Worm (Caenorhabditis elegans) whole organism, early embryonic: ENCODE results near the gene F01F1.14.

Source experiments
- B0310.2 ChIP-seq: sonication (generic microtip); optimal IDR thresholded peaks from 2 replicates; lab custom pipeline; 2016; ENCODE audit warnings: mild to moderate bottlenecking, missing genetic modification characterization, missing compliant biosample characterization
- F13C5.2 ChIP-seq: sonication (generic microtip); optimal IDR thresholded peaks from 2 replicates; lab custom pipeline; 2017; ENCODE audit warnings: mild to moderate bottlenecking, missing genetic modification characterization, inconsistent platforms, missing compliant biosample characterization
- aly-1 ChIP-seq: sonication (generic microtip); optimal IDR thresholded peaks from 2 replicates; lab custom pipeline; 2016; ENCODE audit warnings: missing genetic modification characterization, missing compliant biosample characterization
- ama-1 ChIP-seq: fragments of 150-350 bp; optimal IDR thresholded peaks from 2 replicates; lab custom pipeline; 2014
- ceh-13 ChIP-seq: fragments of 200-800 bp; sonication (Bioruptor generic); optimal IDR thresholded peaks from 2 replicates; lab custom pipeline; 2018; ENCODE audit warnings: mild to moderate bottlenecking, missing genetic modification characterization, missing compliant biosample characterization
- ceh-36 ChIP-seq: sonication (generic microtip); optimal IDR thresholded peaks from 2 replicates; lab custom pipeline; 2016; ENCODE audit warnings: missing genetic modification characterization, inconsistent platforms, missing compliant biosample characterization
- ets-7 ChIP-seq: sonication (generic microtip); optimal IDR thresholded peaks from 2 replicates; lab custom pipeline; 2016; ENCODE audit warnings: missing genotype, missing genetic modification characterization, missing compliant biosample characterization
- flt-1 ChIP-seq: fragments of 200-800 bp; sonication (Bioruptor generic); IDR thresholded peaks from 2 replicates; pipeline ENCODE4 v1.3.6; 2022; ENCODE audit warnings: missing genetic modification characterization, missing compliant biosample characterization
- hmbx-1 ChIP-seq: sonication (generic microtip); optimal IDR thresholded peaks from 2 replicates; lab custom pipeline; 2016; ENCODE audit warnings: mild to moderate bottlenecking, missing genetic modification characterization, missing compliant biosample characterization
- hmg-4 ChIP-seq: fragments of 200-800 bp; sonication (Bioruptor generic); optimal IDR thresholded peaks from 2 replicates; lab custom pipeline; 2018; ENCODE audit warnings: mild to moderate bottlenecking, missing genetic modification characterization, missing compliant biosample characterization
- hnd-1 ChIP-seq: sonication (generic microtip); optimal IDR thresholded peaks from 2 replicates; lab custom pipeline; 2016; ENCODE audit warnings: missing genetic modification characterization, missing compliant biosample characterization
- pes-1 ChIP-seq: fragments of 200-800 bp; sonication (Bioruptor generic); IDR thresholded peaks from 2 replicates; pipeline ENCODE4 v1.3.6; 2022; ENCODE audit warnings: missing genetic modification reagents, missing genetic modification characterization, missing compliant biosample characterization
- scrt-1 ChIP-seq: fragments of 200-800 bp; sonication (Bioruptor generic); IDR thresholded peaks from 2 replicates; pipeline ENCODE4 v1.3.6; 2022; ENCODE audit warnings: missing genetic modification characterization, missing compliant biosample characterization
- sea-1 ChIP-seq: fragments of 200-800 bp; sonication (Bioruptor generic); conservative IDR thresholded peaks from 2 replicates; pipeline ENCODE4 v1.3.6; 2022; ENCODE audit warnings: missing genetic modification characterization, missing compliant biosample characterization
- tbx-11 ChIP-seq: fragments of 200-800 bp; sonication (Bioruptor generic); IDR thresholded peaks from 2 replicates; pipeline ENCODE4 v1.3.6; 2022; ENCODE audit warnings: missing genetic modification characterization, missing compliant biosample characterization
- tbx-37 ChIP-seq: fragments of 200-800 bp; sonication (Bioruptor generic); conservative IDR thresholded peaks from 2 replicates; pipeline ENCODE4 v1.3.6; 2022; ENCODE audit warnings: missing genetic modification reagents, missing genetic modification characterization, missing compliant biosample characterization
- tra-4 ChIP-seq: sonication (generic microtip); optimal IDR thresholded peaks from 2 replicates; lab custom pipeline; 2017; ENCODE audit warnings: missing genetic modification characterization, missing compliant biosample characterization

Gene F01F1.14

ce11 chrIII:5882823-5883222, at the start of gene F01F1.14:
F01F1.14 (minus strand) TSS chrIII:5882923.
- TF ChIP-seq hmbx-1 (tag; lab: Kevin White, UChicago), result no peak
- no peak for TF ChIP-seq F13C5.2 (tag; lab: Kevin White, UChicago)
- TF ChIP-seq pes-1 (GFP tag; lab: Robert Waterston, UW), result no peak

ce11 chrIII:5931433-5931994, 48.8 kb upstream of the F01F1.14 start, which contains the start of gene EGAP1.5:
EGAP1.5 (plus strand) TSS chrIII:5931721.
- TF ChIP-seq hnd-1, result no peak
- no peak for TF ChIP-seq ama-1
- no peak for TF ChIP-seq hmg-4 (GFP tag; lab: Kevin White, UChicago)
- TF ChIP-seq ets-7, result no peak
- no peak for TF ChIP-seq pes-1 (GFP tag; lab: Robert Waterston, UW)
- no peak for TF ChIP-seq sea-1 (GFP tag; lab: Robert Waterston, UW)
- TF ChIP-seq hmbx-1 (tag; lab: Kevin White, UChicago), result no peak
- TF ChIP-seq ceh-36, result no peak
- TF ChIP-seq tbx-11 (GFP tag; lab: Robert Waterston, UW), result no peak
- no peak for TF ChIP-seq tbx-37 (GFP tag; lab: Robert Waterston, UW)
- TF ChIP-seq F13C5.2 (tag; lab: Kevin White, UChicago), result no peak
- TF ChIP-seq ceh-13, result no peak
- TF ChIP-seq scrt-1 (GFP tag; lab: Robert Waterston, UW), result no peak
- TF ChIP-seq aly-1 (tag; lab: Kevin White, UChicago), result no peak

DNA sequence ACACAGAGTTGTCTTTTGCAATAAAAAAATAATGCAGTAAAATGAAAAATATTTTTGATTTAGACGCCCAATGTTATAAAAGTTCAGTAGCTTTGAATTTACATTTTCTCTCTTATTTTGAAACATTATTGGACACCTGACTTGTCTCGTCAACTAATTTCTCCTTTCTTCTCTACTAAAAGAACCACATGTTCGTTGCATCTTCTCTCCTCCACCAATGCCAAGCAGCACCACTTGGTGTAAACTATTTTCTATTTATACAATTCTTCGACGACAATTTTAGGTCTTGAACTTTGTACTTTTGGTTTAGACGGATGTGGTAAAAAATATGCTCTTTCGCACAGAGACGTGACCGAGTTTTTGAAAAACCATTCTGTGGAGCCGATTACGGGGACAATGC, 47.9 kb upstream of the F01F1.14 start:
- TF ChIP-seq tra-4 (tag; lab: Kevin White, UChicago) (no peak), tbx-37 (GFP tag; lab: Robert Waterston, UW) (no peak), ceh-13 (no peak), tbx-11 (GFP tag; lab: Robert Waterston, UW) (no peak), hmg-4 (GFP tag; lab: Kevin White, UChicago) (no peak), ama-1 (no peak), flt-1 (GFP tag; lab: Robert Waterston, UW) (no peak), sea-1 (GFP tag; lab: Robert Waterston, UW) (no peak), pes-1 (GFP tag; lab: Robert Waterston, UW) (no peak), F13C5.2 (tag; lab: Kevin White, UChicago) (no peak), hmbx-1 (tag; lab: Kevin White, UChicago) (no peak), ceh-36 (no peak)

- no peak for TF ChIP-seq pes-1 (GFP tag; lab: Robert Waterston, UW)
- TF ChIP-seq hnd-1, result no peak
- TF ChIP-seq F13C5.2 (tag; lab: Kevin White, UChicago), result no peak
- TF ChIP-seq hmbx-1 (tag; lab: Kevin White, UChicago), result no peak
- TF ChIP-seq aly-1 (tag; lab: Kevin White, UChicago), result no peak
- TF ChIP-seq B0310.2 (tag; lab: Kevin White, UChicago), result no peak
- no peak for TF ChIP-seq tra-4 (tag; lab: Kevin White, UChicago)
Observed at ce11 chrIII:5925724-5926123, 43.0 kb upstream of the F01F1.14 start, which contains the start of the genes dnc-2 and bcl-7. dnc-2 (minus strand) TSS chrIII:5925756. bcl-7 (plus strand) TSS chrIII:5926086.

ce11 chrIII:5922236-5922635, 39.5 kb upstream of the F01F1.14 start:
- no peak for TF ChIP-seq tra-4 (tag; lab: Kevin White, UChicago)
- TF ChIP-seq F13C5.2 (tag; lab: Kevin White, UChicago), result no peak
- no peak for TF ChIP-seq flt-1 (GFP tag; lab: Robert Waterston, UW)
- TF ChIP-seq aly-1 (tag; lab: Kevin White, UChicago), result no peak
- TF ChIP-seq ama-1, result no peak
- TF ChIP-seq hnd-1, result no peak
- no peak for TF ChIP-seq ets-7
- no peak for TF ChIP-seq hmg-4 (GFP tag; lab: Kevin White, UChicago)
- no peak for TF ChIP-seq pes-1 (GFP tag; lab: Robert Waterston, UW)
- TF ChIP-seq scrt-1 (GFP tag; lab: Robert Waterston, UW), result no peak
- TF ChIP-seq hmbx-1 (tag; lab: Kevin White, UChicago), result no peak
- no peak for TF ChIP-seq ceh-36
- no peak for TF ChIP-seq sea-1 (GFP tag; lab: Robert Waterston, UW)
- no peak for TF ChIP-seq tbx-11 (GFP tag; lab: Robert Waterston, UW)

DNA sequence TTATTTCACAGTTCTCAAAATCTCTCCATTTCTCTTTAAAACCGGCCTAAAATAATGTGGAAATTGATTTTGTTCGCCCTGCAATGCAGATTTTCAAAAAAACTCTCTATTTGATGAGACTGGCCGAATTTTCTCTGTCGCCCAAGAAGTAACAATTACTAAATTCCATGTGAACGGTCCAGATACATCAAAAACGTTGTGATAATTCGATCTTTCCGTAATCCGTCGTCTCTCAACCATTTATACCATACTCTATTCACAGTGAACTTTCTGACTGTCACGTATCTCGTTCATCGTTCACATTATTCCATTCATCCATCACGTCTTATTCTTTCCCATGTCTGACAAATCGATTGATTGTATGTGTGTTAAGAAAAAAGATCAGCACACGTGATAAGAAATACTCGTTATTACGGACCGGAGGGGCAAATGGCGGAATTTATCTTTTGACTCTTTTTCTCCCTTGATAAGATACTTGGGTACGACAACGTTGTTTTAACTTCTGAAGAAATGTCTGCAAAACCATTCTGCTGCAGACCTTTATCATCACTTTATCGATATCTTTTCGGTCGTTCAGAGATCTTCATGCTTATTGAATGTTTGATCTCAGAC, 38.5 kb upstream of the F01F1.14 start:
- no peak for TF ChIP-seq hmg-4 (GFP tag; lab: Kevin White, UChicago)
- TF ChIP-seq hnd-1, result no peak
- no peak for TF ChIP-seq aly-1 (tag; lab: Kevin White, UChicago)
- TF ChIP-seq tra-4 (tag; lab: Kevin White, UChicago), result no peak
- no peak for TF ChIP-seq pes-1 (GFP tag; lab: Robert Waterston, UW)
- no peak for TF ChIP-seq ceh-36
- no peak for TF ChIP-seq ceh-13
- TF ChIP-seq sea-1 (GFP tag; lab: Robert Waterston, UW), result no peak
- no peak for TF ChIP-seq F13C5.2 (tag; lab: Kevin White, UChicago)
- TF ChIP-seq ets-7, result no peak
- no peak for TF ChIP-seq scrt-1 (GFP tag; lab: Robert Waterston, UW)

- TF ChIP-seq hmg-4 (GFP tag; lab: Kevin White, UChicago) (no peak), hmbx-1 (tag; lab: Kevin White, UChicago) (no peak), aly-1 (tag; lab: Kevin White, UChicago) (no peak), tbx-37 (GFP tag; lab: Robert Waterston, UW) (no peak), ceh-13 (no peak), ceh-36 (no peak), tbx-11 (GFP tag; lab: Robert Waterston, UW) (no peak), scrt-1 (GFP tag; lab: Robert Waterston, UW) (no peak), F13C5.2 (tag; lab: Kevin White, UChicago) (no peak), hnd-1 (no peak), ets-7 (no peak), flt-1 (GFP tag; lab: Robert Waterston, UW) (no peak), ama-1 (no peak), B0310.2 (tag; lab: Kevin White, UChicago) (no peak), pes-1 (GFP tag; lab: Robert Waterston, UW) (no peak), tra-4 (tag; lab: Kevin White, UChicago) (no peak), sea-1 (GFP tag; lab: Robert Waterston, UW) (no peak)
Observed at ce11 chrIII:5919799-5920387, 37.2 kb upstream of the F01F1.14 start, which contains the start of the genes tdo-2 and C28H8.2. tdo-2 (minus strand) TSS chrIII:5919955. C28H8.2 (plus strand) TSS chrIII:5920322.
